Worm (Caenorhabditis elegans): Measurements from ENCODE around the gene F33C8.4.

The F33C8.4 gene

DNA sequence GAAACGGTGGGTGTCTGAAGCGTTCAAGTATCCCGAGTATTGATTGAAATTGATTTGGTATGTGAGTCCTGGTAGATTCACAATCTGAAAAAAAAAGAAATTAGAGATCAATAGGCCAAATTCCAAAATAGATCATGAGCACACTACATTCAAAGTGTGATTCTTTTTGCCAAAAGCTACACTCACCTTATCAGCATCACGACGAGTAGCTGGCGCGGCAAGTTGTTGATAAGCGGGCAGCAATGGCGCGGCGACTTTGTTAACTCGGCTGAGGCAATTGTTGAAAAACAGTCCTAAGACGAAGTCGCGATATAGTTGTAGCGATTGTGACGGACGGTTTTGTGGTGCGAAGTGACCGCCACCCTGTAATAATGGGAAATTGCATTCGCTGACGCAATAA, 36.9 kb downstream of the F33C8.4 start:
- no peak for TF ChIP-seq xnd-1 (tag; optimal IDR thresholded peaks at IDR 0.05)
- TF ChIP-seq snpc-1.3 (tag; optimal IDR thresholded peaks at IDR 0.05; ENCODE audit: insufficient read depth), result no peak
- TF ChIP-seq ccch-3 (GFP tag; optimal IDR thresholded peaks at IDR 0.05), result no peak
- no peak for TF ChIP-seq Y56A3A.18 (GFP tag; IDR thresholded peaks at IDR 0.05)
- TF ChIP-seq lin-40 (tag; optimal IDR thresholded peaks at IDR 0.05), result no peak
- TF ChIP-seq C17E4.6 (GFP tag; IDR thresholded peaks at IDR 0.05), result no peak
- peak; percentile 76 for TF ChIP-seq nhr-80 (tag; optimal IDR thresholded peaks at IDR 0.05)
- TF ChIP-seq dox-1 (GFP tag; IDR thresholded peaks at IDR 0.05), result 0 out of 2 replicates have a peak, but pooled peaks have one; percentile 37
- TF ChIP-seq bed-1 (GFP tag; IDR thresholded peaks at IDR 0.05), result no peak
- TF ChIP-seq ZK185.1 (tag; optimal IDR thresholded peaks at IDR 0.05; ENCODE audit: poor library complexity, severe bottlenecking), result no peak
- no peak for TF ChIP-seq nhr-27 (tag; optimal IDR thresholded peaks at IDR 0.05)
- no peak for TF ChIP-seq athp-1 (tag; optimal IDR thresholded peaks at IDR 0.05)
- no peak for TF ChIP-seq tlf-1 (GFP tag; optimal IDR thresholded peaks at IDR 0.05)
- no peak for TF ChIP-seq ekl-4 (GFP tag; IDR thresholded peaks at IDR 0.05)

- TF ChIP-seq nhr-80 (tag; optimal IDR thresholded peaks at IDR 0.05) (peak; percentile 79), cebp-2 (GFP tag; IDR thresholded peaks at IDR 0.05) (no peak), egrh-3 (GFP tag; IDR thresholded peaks at IDR 0.05) (no peak), ZK185.1 (tag; optimal IDR thresholded peaks at IDR 0.05; ENCODE audit: poor library complexity, severe bottlenecking) (no peak), ztf-18 (tag; optimal IDR thresholded peaks at IDR 0.05) (no peak), die-1 (tag; optimal IDR thresholded peaks at IDR 0.05) (no peak)
These were observed 38.3 kb downstream of the F33C8.4 start for ce11 chrX:14770336-14770735.

DNA sequence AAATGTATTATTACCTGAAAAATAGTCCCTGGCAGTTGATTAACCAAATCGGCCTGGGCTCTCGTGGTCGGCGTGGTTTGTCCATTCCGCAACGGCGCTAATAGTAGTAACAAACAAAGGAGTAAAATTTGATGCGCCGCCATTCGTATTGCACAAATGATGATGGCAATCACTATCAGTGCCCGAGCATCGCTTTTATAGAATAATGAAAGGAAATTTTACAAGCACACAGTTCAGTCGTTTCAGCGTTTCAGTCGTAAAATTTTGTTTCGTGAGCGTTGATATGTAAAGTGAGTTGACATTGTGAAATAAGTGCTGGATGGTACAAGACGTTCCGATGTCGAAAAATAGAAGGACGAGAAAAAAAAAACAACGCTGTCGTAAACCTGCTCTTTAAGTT, 39.6 kb downstream of the F33C8.4 start, which contains the start of gene Y16B4A.2:
Y16B4A.2 (minus strand) TSS at position 170 of the 400 bp plus-strand sequence.
- TF ChIP-seq nhr-80 (tag; optimal IDR thresholded peaks at IDR 0.05), result peak; percentile 43
- TF ChIP-seq madf-3 (GFP tag; IDR thresholded peaks at IDR 0.05), result no peak

DNA sequence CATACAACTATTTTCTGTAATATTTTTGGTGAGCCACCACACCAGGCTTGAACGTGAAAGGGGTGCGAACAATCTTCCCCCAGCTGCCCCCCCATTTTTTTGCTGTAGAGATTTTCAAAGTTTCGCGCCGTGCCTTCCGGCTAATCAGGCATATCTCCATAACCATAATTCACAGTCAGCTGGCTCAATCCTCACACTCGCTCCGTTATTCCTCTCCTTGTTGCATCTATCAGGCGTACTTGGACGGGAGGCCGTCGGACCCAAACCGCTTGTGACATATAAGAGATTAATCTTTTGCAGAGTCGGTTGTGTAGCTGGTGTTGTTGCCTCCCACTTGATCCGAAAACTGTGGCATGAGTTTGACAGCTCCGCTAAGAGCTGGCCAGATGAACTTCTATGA, 41.2 kb downstream of the F33C8.4 start, which contains the start of gene unc-3:
unc-3 (plus strand) TSS at position 301 of the 400 bp plus-strand sequence.
- TF ChIP-seq zfh-2 (GFP tag; conservative IDR thresholded peaks at IDR 0.05), result peak; percentile 38; the same call in 1 of the 2 replicates
- TF ChIP-seq zim-3 (tag; optimal IDR thresholded peaks at IDR 0.05), result no peak
- no peak for TF ChIP-seq bed-1 (GFP tag; IDR thresholded peaks at IDR 0.05)

DNA sequence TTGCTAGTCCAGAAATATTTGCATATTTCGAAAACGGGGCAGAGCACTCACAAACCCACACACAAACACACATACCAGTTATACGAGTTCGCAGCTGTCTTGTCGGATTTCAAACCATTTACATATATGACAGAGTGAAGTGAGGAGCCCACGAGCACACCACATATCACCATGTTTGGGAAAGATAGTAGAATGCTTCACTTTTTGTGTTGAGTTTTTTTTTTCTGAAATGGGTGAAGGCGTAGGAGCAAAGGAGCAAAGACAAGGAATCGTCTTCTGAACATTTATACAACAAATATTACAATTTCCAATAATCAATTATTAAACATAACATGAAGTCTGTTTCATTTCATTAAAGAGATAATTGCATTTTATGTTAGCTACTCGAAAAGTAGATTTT, 43.1 kb downstream of the F33C8.4 start:
- TF ChIP-seq mxl-1 (tag; optimal IDR thresholded peaks at IDR 0.05) (no peak), tlf-1 (GFP tag; optimal IDR thresholded peaks at IDR 0.05) (no peak), zfh-2 (GFP tag; conservative IDR thresholded peaks at IDR 0.05) (no peak), ztf-26 (tag; optimal IDR thresholded peaks at IDR 0.05) (no peak), pha-4 (tag; optimal IDR thresholded peaks at IDR 0.05) (no peak), nfyb-1 (GFP tag; IDR thresholded peaks at IDR 0.05) (no peak), F23B12.7 (tag; optimal IDR thresholded peaks at IDR 0.05; ENCODE audit: insufficient read depth) (no peak), Y95B8A.8 (GFP tag; IDR thresholded peaks at IDR 0.05) (no peak), him-1 (tag; optimal IDR thresholded peaks at IDR 0.05) (no peak), unc-62 (GFP tag; optimal IDR thresholded peaks at IDR 0.05) (no peak)

DNA sequence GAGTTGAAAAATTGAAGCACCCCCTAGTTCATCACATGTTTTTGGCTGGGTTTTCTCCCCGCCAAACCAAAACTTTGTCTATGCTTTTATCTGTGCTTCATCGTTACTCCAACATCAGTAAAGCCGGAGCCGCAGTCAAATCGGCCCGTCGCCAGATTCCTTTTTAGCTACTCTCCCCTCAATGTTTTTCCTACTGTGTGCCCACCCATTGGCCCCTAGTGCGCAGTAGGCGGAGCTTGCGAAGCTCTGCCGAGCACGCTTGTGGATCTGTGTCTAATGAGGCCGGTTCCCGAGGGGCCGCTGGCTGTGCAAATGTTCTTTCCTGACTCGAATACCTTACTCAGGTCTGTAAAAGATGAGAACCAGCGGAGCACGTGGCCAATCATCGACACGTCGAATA, 44.2 kb downstream of the F33C8.4 start:
- TF ChIP-seq let-526 (GFP tag; IDR thresholded peaks at IDR 0.05) (no peak), aptf-2 (GFP tag; conservative IDR thresholded peaks at IDR 0.05) (no peak), zfh-2 (GFP tag; conservative IDR thresholded peaks at IDR 0.05) (peak; percentile 77), lag-1 (GFP tag; IDR thresholded peaks at IDR 0.05) (no peak), egl-18 (GFP tag; IDR thresholded peaks at IDR 0.05) (no peak), sdz-38 (tag; optimal IDR thresholded peaks at IDR 0.05) (no peak)

All from whole organism, young adult.